Comparison of ENCODE assay signal across 1 fruit fly cellular context in the genomic region with DNA sequence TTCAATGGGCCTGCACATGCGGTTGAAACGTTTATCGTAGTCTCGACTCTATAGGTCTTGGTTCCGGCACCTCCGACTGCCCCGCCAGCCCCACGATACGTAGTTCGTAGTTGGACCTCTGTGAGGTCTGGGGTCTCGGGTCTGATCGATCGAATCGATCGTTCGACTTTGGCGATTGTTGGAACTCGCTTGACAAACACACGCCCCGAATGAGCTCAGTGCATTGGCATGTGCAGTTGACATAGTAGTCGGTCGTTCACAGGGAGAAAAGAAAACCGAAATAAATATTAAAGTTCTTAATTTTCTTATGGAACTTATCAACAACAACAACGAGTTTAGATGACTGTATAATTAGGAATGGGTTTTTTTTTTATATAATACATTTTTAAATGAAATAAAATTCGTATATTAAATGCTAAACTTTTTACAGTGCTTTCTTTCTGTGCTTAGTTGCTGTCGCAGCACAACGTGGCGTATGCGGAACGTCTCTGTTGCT.
TF ChIP-seq lines count a peak whose summit lies in the region.

No protein-coding gene starts in this region.

TF ChIP-seq in whole organism, embryonic, 481 proteins besides CTCF, POLR2A, EP300 and RAD21 (continued from another document and continues in another):
- TF ChIP-seq slou (GFP tag; optimal IDR thresholded peaks at IDR 0.05; lab: Kevin White, UChicago) (no peak), fd96Cb (tag; optimal IDR thresholded peaks at IDR 0.05; lab: Kevin White, UChicago) (no peak), sob (GFP tag; IDR thresholded peaks at IDR 0.05; lab: Robert Waterston, UW) (no peak), CG14710 (tag; optimal IDR thresholded peaks at IDR 0.05; lab: Kevin White, UChicago) (peak; percentile 12), sima (GFP tag; optimal IDR thresholded peaks at IDR 0.05; lab: Kevin White, UChicago) (no peak), Fer1 (GFP tag; optimal IDR thresholded peaks at IDR 0.05; lab: Kevin White, UChicago) (no peak), CG12071 (GFP tag; optimal IDR thresholded peaks at IDR 0.05; lab: Kevin White, UChicago) (no peak), luna (GFP tag; optimal IDR thresholded peaks at IDR 0.05; lab: Kevin White, UChicago) (no peak), trh (GFP tag; optimal IDR thresholded peaks at IDR 0.05; lab: Kevin White, UChicago) (no peak), CG5953 (GFP tag; IDR thresholded peaks at IDR 0.05; lab: Robert Waterston, UW) (0 out of 2 replicates have a peak, but pooled peaks have one; percentile 10), Deaf1 (tag; optimal IDR thresholded peaks at IDR 0.05; lab: Kevin White, UChicago) (peak; percentile 43), Ptx1 (GFP tag; IDR thresholded peaks at IDR 0.05; lab: Robert Waterston, UW) (peak; percentile 50; the same call in 1 of the 2 replicates), CG13296 (GFP tag; optimal IDR thresholded peaks at IDR 0.05; lab: Kevin White, UChicago) (no peak), sisA (GFP tag; IDR thresholded peaks at IDR 0.05; lab: Robert Waterston, UW) (no peak), tap (tag; optimal IDR thresholded peaks at IDR 0.05; lab: Kevin White, UChicago) (no peak), Hr39 (optimal IDR thresholded peaks at IDR 0.05; lab: Kevin White, UChicago) (no peak), mirr (GFP tag; optimal IDR thresholded peaks at IDR 0.05; lab: Kevin White, UChicago) (no peak), CG12744 (GFP tag; optimal IDR thresholded peaks at IDR 0.05; lab: Kevin White, UChicago) (no peak), fu2 (GFP tag; optimal IDR thresholded peaks at IDR 0.05; lab: Kevin White, UChicago) (no peak), bab2 (GFP tag; optimal IDR thresholded peaks at IDR 0.05; lab: Kevin White, UChicago) (no peak), unpg (GFP tag; optimal IDR thresholded peaks at IDR 0.05; lab: Kevin White, UChicago) (peak; percentile 46), chif (GFP tag; optimal IDR thresholded peaks at IDR 0.05; lab: Kevin White, UChicago) (no peak), CG7963 (GFP tag; IDR thresholded peaks at IDR 0.05; lab: Robert Waterston, UW; ENCODE audit: partially characterized antibody) (no peak), Adf1 (GFP tag; IDR thresholded peaks at IDR 0.05; lab: Robert Waterston, UW) (no peak), CG17802 (tag; optimal IDR thresholded peaks at IDR 0.05; lab: Kevin White, UChicago) (no peak), Mes4 (GFP tag; optimal IDR thresholded peaks at IDR 0.05; lab: Kevin White, UChicago) (no peak), NK7.1 (GFP tag; optimal IDR thresholded peaks at IDR 0.05; lab: Kevin White, UChicago) (no peak), CG17829 (tag; optimal IDR thresholded peaks at IDR 0.05; lab: Kevin White, UChicago) (no peak), maf-S (GFP tag; optimal IDR thresholded peaks at IDR 0.05; lab: Kevin White, UChicago) (no peak), BEAF-32 (GFP tag; optimal IDR thresholded peaks at IDR 0.05; lab: Kevin White, UChicago) (no peak), stwl (tag; optimal IDR thresholded peaks at IDR 0.05; lab: Kevin White, UChicago) (no peak), dan (GFP tag; IDR thresholded peaks at IDR 0.05; lab: Robert Waterston, UW) (no peak), CG7372 (GFP tag; IDR thresholded peaks at IDR 0.05; lab: Robert Waterston, UW) (no peak; the same call in 1 of the 2 replicates), CG18619 (GFP tag; optimal IDR thresholded peaks at IDR 0.05; lab: Kevin White, UChicago) (no peak), Xrp1 (GFP tag; IDR thresholded peaks at IDR 0.05; lab: Robert Waterston, UW) (peak; percentile 36; the same call in 1 of the 2 replicates), CG11695 (GFP tag; IDR thresholded peaks at IDR 0.05; lab: Robert Waterston, UW) (no peak), Dfd (GFP tag; optimal IDR thresholded peaks at IDR 0.05; lab: Kevin White, UChicago) (no peak), tin (GFP tag; optimal IDR thresholded peaks at IDR 0.05; lab: Kevin White, UChicago) (no peak), CG10274 (GFP tag; optimal IDR thresholded peaks at IDR 0.05; lab: Kevin White, UChicago) (no peak), CG30403 (GFP tag; optimal IDR thresholded peaks at IDR 0.05; lab: Kevin White, UChicago) (peak; percentile 8), lov (optimal IDR thresholded peaks at IDR 0.05; lab: Kevin White, UChicago) (no peak), lov (GFP tag; IDR thresholded peaks at IDR 0.05; lab: Robert Waterston, UW) (0 out of 3 replicates have a peak, but pooled peaks have one; percentile 17), CG4282 (GFP tag; optimal IDR thresholded peaks at IDR 0.05; lab: Kevin White, UChicago) (no peak), Fer2 (tag; optimal IDR thresholded peaks at IDR 0.05; lab: Kevin White, UChicago) (no peak), CG13424 (tag; optimal IDR thresholded peaks at IDR 0.05; lab: Kevin White, UChicago) (peak; percentile 34), eyg (GFP tag; optimal IDR thresholded peaks at IDR 0.05; lab: Kevin White, UChicago) (no peak), crc (GFP tag; optimal IDR thresholded peaks at IDR 0.05; lab: Kevin White, UChicago) (no peak), CG17186 (GFP tag; optimal IDR thresholded peaks at IDR 0.05; lab: Kevin White, UChicago) (no peak), Camta (GFP tag; optimal IDR thresholded peaks at IDR 0.05; lab: Kevin White, UChicago) (no peak), CG3847 (GFP tag; IDR thresholded peaks at IDR 0.05; lab: Robert Waterston, UW) (no peak), gt (GFP tag; IDR thresholded peaks at IDR 0.05; lab: Robert Waterston, UW) (no peak), C15 (GFP tag; IDR thresholded peaks at IDR 0.05; lab: Robert Waterston, UW) (no peak), Neu2 (GFP tag; optimal IDR thresholded peaks at IDR 0.05; lab: Kevin White, UChicago; ENCODE audit: borderline replicate concordance) (no peak), CG15514 (GFP tag; optimal IDR thresholded peaks at IDR 0.05; lab: Kevin White, UChicago) (no peak), MTF-1 (GFP tag; optimal IDR thresholded peaks at IDR 0.05; lab: Kevin White, UChicago; ENCODE audit: borderline replicate concordance) (no peak), CG2889 (GFP tag; IDR thresholded peaks at IDR 0.05; lab: Robert Waterston, UW) (no peak), CG6689 (GFP tag; IDR thresholded peaks at IDR 0.05; lab: Robert Waterston, UW) (0 out of 2 replicates have a peak, but pooled peaks have one; percentile 21), hth (optimal IDR thresholded peaks at IDR 0.05; lab: Kevin White, UChicago) (no peak), Vsx1 (GFP tag; optimal IDR thresholded peaks at IDR 0.05; lab: Kevin White, UChicago) (no peak), dimm (GFP tag; IDR thresholded peaks at IDR 0.05; lab: Robert Waterston, UW) (no peak), wdn (GFP tag; IDR thresholded peaks at IDR 0.05; lab: Robert Waterston, UW) (no peak), CG1792 (GFP tag; optimal IDR thresholded peaks at IDR 0.05; lab: Kevin White, UChicago) (no peak), ac (GFP tag; optimal IDR thresholded peaks at IDR 0.05; lab: Kevin White, UChicago) (no peak), kah (GFP tag; optimal IDR thresholded peaks at IDR 0.05; lab: Kevin White, UChicago) (no peak), CG7987 (GFP tag; optimal IDR thresholded peaks at IDR 0.05; lab: Kevin White, UChicago) (no peak), org-1 (GFP tag; optimal IDR thresholded peaks at IDR 0.05; lab: Kevin White, UChicago) (no peak), CG31441 (GFP tag; IDR thresholded peaks at IDR 0.05; lab: Robert Waterston, UW) (peak; percentile 62), CG11093 (GFP tag; IDR thresholded peaks at IDR 0.05; lab: Robert Waterston, UW) (no peak), lilli (GFP tag; optimal IDR thresholded peaks at IDR 0.05; lab: Kevin White, UChicago) (no peak), Dip3 (GFP tag; optimal IDR thresholded peaks at IDR 0.05; lab: Kevin White, UChicago) (no peak), CG16779 (GFP tag; IDR thresholded peaks at IDR 0.05; lab: Robert Waterston, UW) (no peak), CG4360 (GFP tag; IDR thresholded peaks at IDR 0.05; lab: Robert Waterston, UW) (0 out of 2 replicates have a peak, but pooled peaks have one; percentile 20), sc (optimal IDR thresholded peaks at IDR 0.05; lab: Kevin White, UChicago) (no peak), sc (GFP tag; optimal IDR thresholded peaks at IDR 0.05; lab: Kevin White, UChicago) (no peak), gfzf (GFP tag; optimal IDR thresholded peaks at IDR 0.05; lab: Kevin White, UChicago) (no peak), ewg (GFP tag; optimal IDR thresholded peaks at IDR 0.05; lab: Kevin White, UChicago) (no peak), so (GFP tag; IDR thresholded peaks at IDR 0.05; lab: Robert Waterston, UW) (0 out of 3 replicates have a peak, but pooled peaks have one; percentile 44), CG14667 (GFP tag; IDR thresholded peaks at IDR 0.05; lab: Robert Waterston, UW) (no peak), mam (GFP tag; optimal IDR thresholded peaks at IDR 0.05; lab: Kevin White, UChicago) (no peak), CG8290 (GFP tag; optimal IDR thresholded peaks at IDR 0.05; lab: Kevin White, UChicago) (no peak), CG8290 (tag; optimal IDR thresholded peaks at IDR 0.05; lab: Kevin White, UChicago) (no peak), Dbx (GFP tag; IDR thresholded peaks at IDR 0.05; lab: Robert Waterston, UW) (no peak), CG13624 (GFP tag; optimal IDR thresholded peaks at IDR 0.05; lab: Kevin White, UChicago) (no peak), wek (GFP tag; optimal IDR thresholded peaks at IDR 0.05; lab: Kevin White, UChicago) (no peak), knrl (GFP tag; IDR thresholded peaks at IDR 0.05; lab: Robert Waterston, UW; ENCODE audit: partially characterized antibody) (no peak), dati (GFP tag; IDR thresholded peaks at IDR 0.05; lab: Robert Waterston, UW) (no peak), CG11247 (GFP tag; IDR thresholded peaks at IDR 0.05; lab: Robert Waterston, UW) (no peak), CG5245 (GFP tag; optimal IDR thresholded peaks at IDR 0.05; lab: Kevin White, UChicago) (no peak), croc (GFP tag; conservative IDR thresholded peaks at IDR 0.05; lab: Robert Waterston, UW) (no peak), Eip74EF (GFP tag; optimal IDR thresholded peaks at IDR 0.05; lab: Kevin White, UChicago) (peak in 1 of 2 experiments; percentile 16), CG13775 (GFP tag; optimal IDR thresholded peaks at IDR 0.05; lab: Kevin White, UChicago) (no peak), Trl (optimal IDR thresholded peaks at IDR 0.05; lab: Kevin White, UChicago) (no peak), Trl (GFP tag; optimal IDR thresholded peaks at IDR 0.05; lab: Kevin White, UChicago) (no peak), B-H2 (GFP tag; optimal IDR thresholded peaks at IDR 0.05; lab: Kevin White, UChicago) (no peak), stc (GFP tag; IDR thresholded peaks at IDR 0.05; lab: Robert Waterston, UW) (no peak; the same call in 1 of the 2 replicates), jumu (GFP tag; optimal IDR thresholded peaks at IDR 0.05; lab: Kevin White, UChicago) (no peak), CG4404 (GFP tag; IDR thresholded peaks at IDR 0.05; lab: Robert Waterston, UW) (no peak), MESR4 (GFP tag; optimal IDR thresholded peaks at IDR 0.05; lab: Kevin White, UChicago) (no peak), bowl (GFP tag; IDR thresholded peaks at IDR 0.05; lab: Robert Waterston, UW) (no peak), CG8944 (GFP tag; optimal IDR thresholded peaks at IDR 0.05; lab: Kevin White, UChicago) (no peak), slp2 (GFP tag; optimal IDR thresholded peaks at IDR 0.05; lab: Kevin White, UChicago) (no peak), grau (tag; optimal IDR thresholded peaks at IDR 0.05; lab: Kevin White, UChicago) (no peak), CG34422 (GFP tag; IDR thresholded peaks at IDR 0.05; lab: Robert Waterston, UW) (no peak), CG12942 (GFP tag; optimal IDR thresholded peaks at IDR 0.05; lab: Kevin White, UChicago) (no peak), ATbp (GFP tag; optimal IDR thresholded peaks at IDR 0.05; lab: Kevin White, UChicago) (peak; percentile 31), dm (GFP tag; optimal IDR thresholded peaks at IDR 0.05; lab: Kevin White, UChicago) (no peak), aop (GFP tag; IDR thresholded peaks at IDR 0.05; lab: Robert Waterston, UW) (no peak), ranshi (GFP tag; IDR thresholded peaks at IDR 0.05; lab: Robert Waterston, UW) (no peak), CG10565 (GFP tag; optimal IDR thresholded peaks at IDR 0.05; lab: Kevin White, UChicago) (no peak), CG9932 (GFP tag; IDR thresholded peaks at IDR 0.05; lab: Robert Waterston, UW) (no peak), Mad (GFP tag; optimal IDR thresholded peaks at IDR 0.05; lab: Kevin White, UChicago) (no peak), CG1603 (tag; optimal IDR thresholded peaks at IDR 0.05; lab: Kevin White, UChicago) (no peak), slbo (GFP tag; IDR thresholded peaks at IDR 0.05; lab: Robert Waterston, UW) (no peak), CG6272 (GFP tag; IDR thresholded peaks at IDR 0.05; lab: Robert Waterston, UW) (no peak), D19B (GFP tag; optimal IDR thresholded peaks at IDR 0.05; lab: Kevin White, UChicago) (no peak), Meics (GFP tag; optimal IDR thresholded peaks at IDR 0.05; lab: Kevin White, UChicago) (no peak), al (GFP tag; IDR thresholded peaks at IDR 0.05; lab: Robert Waterston, UW) (no peak), CG16815 (GFP tag; optimal IDR thresholded peaks at IDR 0.05; lab: Kevin White, UChicago) (no peak), dysf (GFP tag; IDR thresholded peaks at IDR 0.05; lab: Robert Waterston, UW) (peak; percentile 35; the same call in 1 of the 3 replicates), lola (GFP tag; optimal IDR thresholded peaks at IDR 0.05; lab: Kevin White, UChicago) (no peak), disco-r (GFP tag; optimal IDR thresholded peaks at IDR 0.05; lab: Kevin White, UChicago) (no peak), ssp (GFP tag; IDR thresholded peaks at IDR 0.05; lab: Robert Waterston, UW) (no peak), CG3726 (GFP tag; IDR thresholded peaks at IDR 0.05; lab: Robert Waterston, UW) (no peak), scrt (GFP tag; optimal IDR thresholded peaks at IDR 0.05; lab: Kevin White, UChicago) (no peak), HHEX (GFP tag; optimal IDR thresholded peaks at IDR 0.05; lab: Kevin White, UChicago) (no peak), Elba2 (GFP tag; optimal IDR thresholded peaks at IDR 0.05; lab: Kevin White, UChicago) (no peak), Ets65A (GFP tag; lab: Kevin White, UChicago) (peak; percentile 71), Doc2 (GFP tag; IDR thresholded peaks at IDR 0.05; lab: Robert Waterston, UW) (no peak), CG12659 (GFP tag; optimal IDR thresholded peaks at IDR 0.05; lab: Kevin White, UChicago) (no peak), crp (GFP tag; optimal IDR thresholded peaks at IDR 0.05; lab: Kevin White, UChicago) (no peak), pfk (GFP tag; optimal IDR thresholded peaks at IDR 0.05; lab: Kevin White, UChicago) (no peak), zen (tag; optimal IDR thresholded peaks at IDR 0.05; lab: Kevin White, UChicago) (no peak), Dll (GFP tag; IDR thresholded peaks at IDR 0.05; lab: Robert Waterston, UW; ENCODE audit: partially characterized antibody) (no peak)
